Fruit fly (Drosophila melanogaster) whole organism, prepupa: ENCODE data around the gene RanBP3.

Experiments
- CG11902 ChIP-seq: fragments of 200-800 bp; sonication (Bioruptor generic); optimal IDR thresholded peaks from 3 replicates; lab custom pipeline; 2016; ENCODE audit warnings: missing biosample characterization, missing genetic modification characterization
- CG32006 ChIP-seq: fragments of 200-800 bp; sonication (Bioruptor generic); optimal IDR thresholded peaks from 3 replicates; lab custom pipeline; 2017; ENCODE audit warnings: missing biosample characterization, mild to moderate bottlenecking, missing genetic modification characterization
- CG6276 ChIP-seq: fragments of 200-800 bp; sonication (Bioruptor generic); optimal IDR thresholded peaks from 2 replicates; lab custom pipeline; 2017; ENCODE audit warnings: missing biosample characterization, mild to moderate bottlenecking, missing genetic modification characterization
- CG6808 ChIP-seq: fragments of 200-800 bp; sonication (Bioruptor generic); optimal IDR thresholded peaks from 3 replicates; lab custom pipeline; 2017; ENCODE audit warnings: missing biosample characterization, missing genetic modification characterization, mild to moderate bottlenecking, moderate library complexity, missing genetic modification reagents
- CG8632 ChIP-seq: fragments of 200-800 bp; sonication (Bioruptor generic); optimal IDR thresholded peaks from 3 replicates; lab custom pipeline; 2016; ENCODE audit warnings: missing biosample characterization, missing genetic modification characterization
- CG9139 ChIP-seq: fragments of 200-800 bp; sonication (Bioruptor generic); optimal IDR thresholded peaks from 3 replicates; lab custom pipeline; 2017; ENCODE audit warnings: missing biosample characterization, mild to moderate bottlenecking, missing genetic modification characterization
- Eip75B ChIP-seq: fragments of 200-800 bp; sonication (Bioruptor generic); optimal IDR thresholded peaks from 3 replicates; lab custom pipeline; 2016; ENCODE audit warnings: missing biosample characterization, missing genetic modification characterization
- Eip78C ChIP-seq: fragments of 200-800 bp; sonication (Bioruptor generic); peaks from one replicate; lab custom pipeline; 2016; ENCODE audit warnings: missing biosample characterization, missing genetic modification characterization
- Lpt ChIP-seq: fragments of 200-800 bp; sonication (Bioruptor generic); optimal IDR thresholded peaks from 3 replicates; lab custom pipeline; 2016; ENCODE audit warnings: missing biosample characterization, missing genetic modification characterization
- dsx ChIP-seq: fragments of 200-800 bp; optimal IDR thresholded peaks from 3 replicates; lab custom pipeline; 2019; ENCODE audit warnings: missing biosample characterization, mild to moderate bottlenecking, missing genetic modification characterization, moderate library complexity; ENCODE audit not compliant: poor library complexity, severe bottlenecking
- eg ChIP-seq: fragments of 200-800 bp; sonication (Bioruptor generic); IDR thresholded peaks from 3 replicates; pipeline ENCODE4 v1.3.6; 2022; ENCODE audit warnings: missing biosample characterization, missing genetic modification characterization
- esn ChIP-seq: fragments of 200-800 bp; sonication (Bioruptor generic); optimal IDR thresholded peaks from 2 replicates; lab custom pipeline; 2016; ENCODE audit warnings: missing biosample characterization, mild to moderate bottlenecking, missing genetic modification characterization, moderate library complexity

- TF ChIP-seq Eip78C (GFP tag; lab: Kevin White, UChicago), result no peak
- no peak for TF ChIP-seq Eip75B (GFP tag; lab: Kevin White, UChicago)
- no peak for TF ChIP-seq eg (GFP tag; lab: Robert Waterston, UW)
- TF ChIP-seq CG6276 (GFP tag; lab: Kevin White, UChicago), result no peak
- TF ChIP-seq CG8632 (GFP tag; lab: Kevin White, UChicago), result no peak
- no peak for TF ChIP-seq Lpt (GFP tag; lab: Kevin White, UChicago)
- TF ChIP-seq CG6808 (GFP tag; lab: Kevin White, UChicago), result no peak
- no peak for TF ChIP-seq CG32006
- TF ChIP-seq esn (GFP tag; lab: Kevin White, UChicago), result no peak
- TF ChIP-seq CG11902 (GFP tag; lab: Kevin White, UChicago), result no peak
- no peak for TF ChIP-seq dsx
- no peak for TF ChIP-seq CG9139 (GFP tag; lab: Kevin White, UChicago)
Measured at dm6 chr3R:23732533-23732932, 20.1 kb downstream of the RanBP3 start.
